Worm (Caenorhabditis elegans) whole organism, mixed stage, embryonic: ENCODE data around the gene rde-8.
A peak's percentile ranks its signal among the peaks of the same experiment; 100 is the strongest.

ENCODE experiments used
- M03D4.4 ChIP-seq: sonication (generic microtip); optimal IDR thresholded peaks from 2 replicates; lab custom pipeline; 2017; ENCODE audit warnings: mild to moderate bottlenecking, missing genetic modification characterization, missing compliant biosample characterization
- bed-3 ChIP-seq: fragments of 200-800 bp; sonication (Bioruptor generic); optimal IDR thresholded peaks from 3 replicates; lab custom pipeline; 2018; ENCODE audit warnings: mild to moderate bottlenecking, missing genetic modification characterization, moderate library complexity, missing compliant biosample characterization
- blmp-1 ChIP-seq: fragments of 150-350 bp; optimal IDR thresholded peaks from 2 replicates; lab custom pipeline; 2014; ENCODE audit warnings: missing biosample characterization, missing genetic modification characterization
- ceh-39 ChIP-seq: fragments of 150-350 bp; optimal IDR thresholded peaks from 2 replicates; lab custom pipeline; 2014; ENCODE audit warnings: missing biosample characterization, missing genetic modification characterization
- ceh-43 ChIP-seq: fragments of 200-800 bp; sonication (Bioruptor generic); optimal IDR thresholded peaks from 2 replicates; lab custom pipeline; 2018; ENCODE audit warnings: mild to moderate bottlenecking, missing genetic modification characterization, moderate library complexity, missing compliant biosample characterization
- ceh-83 ChIP-seq: fragments of 200-800 bp; sonication (Bioruptor generic); optimal IDR thresholded peaks from 2 replicates; lab custom pipeline; 2018; ENCODE audit warnings: mild to moderate bottlenecking, missing genetic modification characterization, missing compliant biosample characterization
- ces-1 ChIP-seq: fragments of 150-350 bp; optimal IDR thresholded peaks from 2 replicates; lab custom pipeline; 2014; ENCODE audit warnings: missing biosample characterization, missing genetic modification reagents, missing genetic modification characterization
- cnd-1 ChIP-seq: fragments of 200-800 bp; sonication (Bioruptor generic); optimal IDR thresholded peaks from 2 replicates; lab custom pipeline; 2018; ENCODE audit warnings: mild to moderate bottlenecking, missing genetic modification characterization, missing compliant biosample characterization
- drap-1 ChIP-seq: fragments of 200-800 bp; sonication (Bioruptor generic); optimal IDR thresholded peaks from 3 replicates; lab custom pipeline; 2018; ENCODE audit warnings: mild to moderate bottlenecking, missing genetic modification characterization, missing compliant biosample characterization
- elt-1 ChIP-seq: sonication (generic microtip); optimal IDR thresholded peaks from 2 replicates; lab custom pipeline; 2017; ENCODE audit warnings: missing genetic modification characterization, mild to moderate bottlenecking, missing compliant biosample characterization, antibody characterized with exemption, moderate library complexity, borderline replicate concordance; ENCODE audit not compliant: insufficient read depth
- elt-3 ChIP-seq: fragments of 150-350 bp; optimal IDR thresholded peaks from 2 replicates; lab custom pipeline; 2014; ENCODE audit warnings: missing biosample characterization, missing genetic modification characterization
- ham-2 ChIP-seq: fragments of 200-800 bp; sonication (Bioruptor generic); optimal IDR thresholded peaks from 2 replicates; lab custom pipeline; 2018; ENCODE audit warnings: mild to moderate bottlenecking, missing genetic modification characterization, missing compliant biosample characterization
- hlh-1 ChIP-seq: fragments of 150-350 bp; optimal IDR thresholded peaks from 2 replicates; lab custom pipeline; 2014; ENCODE audit warnings: missing biosample characterization, missing genetic modification reagents, missing genetic modification characterization
- lin-13 ChIP-seq: fragments of 150-350 bp; optimal IDR thresholded peaks from 2 replicates; lab custom pipeline; 2014; ENCODE audit warnings: missing biosample characterization, missing genetic modification characterization
- lsy-2 ChIP-seq: fragments of 150-350 bp; optimal IDR thresholded peaks from 2 replicates; lab custom pipeline; 2014; ENCODE audit warnings: missing biosample characterization, missing genetic modification characterization
- mab-5 ChIP-seq: fragments of 150-350 bp; optimal IDR thresholded peaks from 2 replicates; lab custom pipeline; 2014; ENCODE audit warnings: missing biosample characterization, missing genetic modification characterization
- mep-1 ChIP-seq: fragments of 150-350 bp; optimal IDR thresholded peaks from 2 replicates; lab custom pipeline; 2017; ENCODE audit warnings: missing biosample characterization, missing genetic modification reagents, missing genetic modification characterization, inconsistent platforms
- mls-2 ChIP-seq: sonication (generic microtip); optimal IDR thresholded peaks from 2 replicates; lab custom pipeline; 2016; ENCODE audit warnings: mild to moderate bottlenecking, missing genetic modification characterization, moderate library complexity, missing compliant biosample characterization
- nhr-12 ChIP-seq: fragments of 150-350 bp; optimal IDR thresholded peaks from 2 replicates; lab custom pipeline; 2014; ENCODE audit warnings: missing biosample characterization, missing genetic modification characterization
- nhr-2 ChIP-seq: fragments of 150-350 bp; optimal IDR thresholded peaks from 2 replicates; lab custom pipeline; 2014; ENCODE audit warnings: missing biosample characterization, missing genetic modification characterization
- nhr-237 ChIP-seq: fragments of 150-350 bp; optimal IDR thresholded peaks from 2 replicates; lab custom pipeline; 2014; ENCODE audit warnings: missing biosample characterization, missing genetic modification characterization
- nhr-76 ChIP-seq: sonication (generic microtip); optimal IDR thresholded peaks from 2 replicates; lab custom pipeline; 2017; ENCODE audit warnings: missing biosample characterization, missing genetic modification characterization
- pha-4 ChIP-seq: fragments of 150-350 bp; optimal IDR thresholded peaks from 2 replicates; lab custom pipeline; 2018; ENCODE audit warnings: missing biosample characterization, missing genetic modification reagents, missing genetic modification characterization
- sptf-1 ChIP-seq: sonication (generic microtip); optimal IDR thresholded peaks from 2 replicates; lab custom pipeline; 2017; ENCODE audit warnings: mild to moderate bottlenecking, missing genetic modification characterization, moderate library complexity, missing compliant biosample characterization
- unc-120 ChIP-seq: sonication (generic microtip); optimal IDR thresholded peaks from 2 replicates; lab custom pipeline; 2017; ENCODE audit warnings: missing genetic modification characterization, missing compliant biosample characterization; ENCODE audit not compliant: poor library complexity, severe bottlenecking
- unc-39 ChIP-seq: fragments of 150-350 bp; optimal IDR thresholded peaks from 2 replicates; lab custom pipeline; 2014; ENCODE audit warnings: missing biosample characterization, missing genetic modification characterization
- unc-62 ChIP-seq: fragments of 150-350 bp; optimal IDR thresholded peaks from 2 replicates; lab custom pipeline; 2014; ENCODE audit warnings: missing biosample characterization, missing genetic modification reagents, missing genetic modification characterization
- zip-8 ChIP-seq: fragments of 150-350 bp; optimal IDR thresholded peaks from 2 replicates; lab custom pipeline; 2014; ENCODE audit warnings: missing biosample characterization, missing genetic modification characterization
- ztf-11 ChIP-seq: fragments of 150-350 bp; optimal IDR thresholded peaks from 2 replicates; lab custom pipeline; 2014; ENCODE audit warnings: missing biosample characterization, missing genetic modification characterization

The rde-8 gene

ce11 chrIV:7095396-7095964 lies 7.6 kb downstream of the rde-8 start:
- TF ChIP-seq unc-62 (GFP tag; lab: Kevin White, UChicago): peak; percentile 38
- TF ChIP-seq unc-120 (tag; lab: Kevin White, UChicago): peak; percentile 85
- TF ChIP-seq lin-13: no peak
- no peak for TF ChIP-seq unc-39 (tag; lab: Kevin White, UChicago)
- peak; percentile 75 for TF ChIP-seq ham-2 (GFP tag; lab: Kevin White, UChicago)
- peak; percentile 54 for TF ChIP-seq blmp-1 (tag; lab: Kevin White, UChicago)
- no peak for TF ChIP-seq ceh-39 (tag; lab: Kevin White, UChicago)
- no peak for TF ChIP-seq mep-1 (tag; lab: Kevin White, UChicago)
- no peak for TF ChIP-seq nhr-12 (tag; lab: Kevin White, UChicago)
- no peak for TF ChIP-seq pha-4 (tag; lab: Kevin White, UChicago)
- TF ChIP-seq ceh-83 (GFP tag; lab: Kevin White, UChicago): no peak
- TF ChIP-seq hlh-1: peak; percentile 17
- TF ChIP-seq M03D4.4 (tag; lab: Kevin White, UChicago): no peak
- TF ChIP-seq ces-1 (GFP tag; lab: Kevin White, UChicago): no peak
- no peak for TF ChIP-seq elt-1 (tag; lab: Kevin White, UChicago)
- TF ChIP-seq mab-5 (tag; lab: Kevin White, UChicago): no peak
- no peak for TF ChIP-seq elt-3 (tag; lab: Kevin White, UChicago)
- TF ChIP-seq nhr-76 (tag; lab: Kevin White, UChicago): no peak

ce11 chrIV:7094216-7094758 lies 8.8 kb downstream of the rde-8 start, which contains the start of gene deb-1:
deb-1 (minus strand) TSS chrIV:7094266.
- no peak for TF ChIP-seq ces-1 (GFP tag; lab: Kevin White, UChicago)
- no peak for TF ChIP-seq ham-2 (GFP tag; lab: Kevin White, UChicago)
- no peak for TF ChIP-seq ceh-43 (GFP tag; lab: Kevin White, UChicago)
- no peak for TF ChIP-seq blmp-1 (tag; lab: Kevin White, UChicago)
- no peak for TF ChIP-seq mls-2
- no peak for TF ChIP-seq unc-39 (tag; lab: Kevin White, UChicago)
- no peak for TF ChIP-seq elt-3 (tag; lab: Kevin White, UChicago)
- no peak for TF ChIP-seq sptf-1 (tag; lab: Kevin White, UChicago)
- no peak for TF ChIP-seq lin-13
- no peak for TF ChIP-seq ztf-11 (tag; lab: Kevin White, UChicago)
- TF ChIP-seq cnd-1: no peak
- TF ChIP-seq unc-62 (GFP tag; lab: Kevin White, UChicago): no peak
- no peak for TF ChIP-seq mep-1 (tag; lab: Kevin White, UChicago)
- no peak for TF ChIP-seq ceh-83 (GFP tag; lab: Kevin White, UChicago)
- TF ChIP-seq lsy-2 (tag; lab: Kevin White, UChicago): no peak
- TF ChIP-seq drap-1 (GFP tag; lab: Kevin White, UChicago): no peak

ce11 chrIV:7084632-7085160 lies 18.4 kb downstream of the rde-8 start, which contains the start of gene rps-4:
rps-4 (minus strand) TSS chrIV:7084682.
- TF ChIP-seq unc-120 (tag; lab: Kevin White, UChicago) (peak; percentile 27), pha-4 (tag; lab: Kevin White, UChicago) (peak; percentile 58), lsy-2 (tag; lab: Kevin White, UChicago) (peak; percentile 86), nhr-76 (tag; lab: Kevin White, UChicago) (no peak), lin-13 (peak; percentile 71), M03D4.4 (tag; lab: Kevin White, UChicago) (peak; percentile 8), sptf-1 (tag; lab: Kevin White, UChicago) (peak; percentile 76), ceh-39 (tag; lab: Kevin White, UChicago) (peak; percentile 64), bed-3 (GFP tag; lab: Kevin White, UChicago) (no peak), nhr-237 (tag; lab: Kevin White, UChicago) (peak; percentile 90), mab-5 (tag; lab: Kevin White, UChicago) (no peak), mep-1 (tag; lab: Kevin White, UChicago) (peak; percentile 94), hlh-1 (peak; percentile 82), ham-2 (GFP tag; lab: Kevin White, UChicago) (peak; percentile 39), elt-3 (tag; lab: Kevin White, UChicago) (peak; percentile 26), ces-1 (GFP tag; lab: Kevin White, UChicago) (peak; percentile 59), nhr-2 (tag; lab: Kevin White, UChicago) (no peak), drap-1 (GFP tag; lab: Kevin White, UChicago) (peak; percentile 17), cnd-1 (peak; percentile 69), ceh-83 (GFP tag; lab: Kevin White, UChicago) (peak; percentile 36), unc-62 (GFP tag; lab: Kevin White, UChicago) (peak; percentile 57)

- TF ChIP-seq blmp-1 (tag; lab: Kevin White, UChicago): no peak
- no peak for TF ChIP-seq zip-8 (tag; lab: Kevin White, UChicago)
- no peak for TF ChIP-seq ztf-11 (tag; lab: Kevin White, UChicago)
- no peak for TF ChIP-seq unc-62 (GFP tag; lab: Kevin White, UChicago)
- no peak for TF ChIP-seq lin-13
Measured at ce11 chrIV:7083976-7084375, 19.1 kb downstream of the rde-8 start.
